Worm (Caenorhabditis elegans) whole organism, young adult: ENCODE measurements around the gene K04G11.3.

ENCODE experiments used
- C17E4.6 ChIP-seq: fragments of 200-800 bp; sonication (Bioruptor generic); IDR thresholded peaks from 2 replicates; pipeline ENCODE4 v1.3.6; 2022; ENCODE audit warnings: missing genetic modification reagents, missing genetic modification characterization, missing compliant biosample characterization
- F39B2.1 ChIP-seq: fragments of 200-800 bp; sonication (Bioruptor generic); IDR thresholded peaks from 2 replicates; pipeline ENCODE4 v1.3.6; 2022; ENCODE audit warnings: missing genetic modification reagents, missing genetic modification characterization, missing compliant biosample characterization
- ama-1 ChIP-seq, 3 experiments: fragments of 150-350 bp in 1 of 3; sonication (generic microtip) in 2 of 3; optimal IDR thresholded peaks; 2 replicates each; lab custom pipeline; 2014 to 2018; ENCODE audit warnings: missing biosample characterization in 2 of 3, missing genetic modification characterization in 2 of 3, missing genetic modification reagents in 2 of 3
- bed-1 ChIP-seq: fragments of 200-800 bp; sonication (Bioruptor generic); IDR thresholded peaks from 2 replicates; pipeline ENCODE4 v1.3.6; 2022; ENCODE audit warnings: missing genetic modification reagents, missing genetic modification characterization, missing compliant biosample characterization
- efl-1 ChIP-seq: fragments of 150-350 bp; optimal IDR thresholded peaks from 2 replicates; lab custom pipeline; 2014; ENCODE audit warnings: missing biosample characterization, missing genetic modification reagents, missing genetic modification characterization
- hrde-1 ChIP-seq: sonication (generic microtip); optimal IDR thresholded peaks from 2 replicates; lab custom pipeline; 2016; ENCODE audit warnings: missing genetic modification characterization, mild to moderate bottlenecking, missing compliant biosample characterization, moderate library complexity, missing genotype, missing genetic modification reagents, borderline replicate concordance
- lin-40 ChIP-seq: sonication (generic microtip); optimal IDR thresholded peaks from 2 replicates; lab custom pipeline; 2016; ENCODE audit warnings: missing genetic modification characterization, mild to moderate bottlenecking, missing compliant biosample characterization, missing genotype, missing genetic modification reagents
- rec-8 ChIP-seq, 2 experiments: sonication (generic microtip); optimal IDR thresholded peaks; 2 replicates each; lab custom pipeline; 2016; ENCODE audit warnings: mild to moderate bottlenecking in 2 of 2, missing genetic modification characterization in 2 of 2, missing genetic modification reagents in 2 of 2, missing genotype in 2 of 2, missing biosample characterization in 1 of 2, missing compliant biosample characterization in 1 of 2, moderate library complexity in 1 of 2
- snpc-4 ChIP-seq, 5 experiments: fragments of 150-350 bp in 1 of 5; sonication (generic microtip) in 4 of 5; optimal IDR thresholded peaks; 2 replicates each; lab custom pipeline; 2014 to 2018; ENCODE audit warnings: missing genetic modification characterization in 5 of 5, missing biosample characterization in 3 of 5, antibody characterized with exemption in 2 of 5, mild to moderate bottlenecking in 2 of 5, missing compliant biosample characterization in 2 of 5, missing genotype in 2 of 5, moderate library complexity in 2 of 5, missing genetic modification reagents in 1 of 5
- unc-130 ChIP-seq: sonication (generic microtip); optimal IDR thresholded peaks from 2 replicates; lab custom pipeline; 2016; ENCODE audit warnings: missing genetic modification reagents, missing genetic modification characterization, missing compliant biosample characterization
- unc-62 ChIP-seq: fragments of 150-350 bp; optimal IDR thresholded peaks from 2 replicates; lab custom pipeline; 2014; ENCODE audit warnings: missing biosample characterization, missing genetic modification reagents, missing genetic modification characterization

- TF ChIP-seq unc-130 (GFP tag; lab: Kevin White, UChicago), result no peak
- TF ChIP-seq ama-1 (optimal IDR thresholded peaks at IDR 0.05; lab: Kevin White, UChicago), result no peak
- TF ChIP-seq ama-1 (GFP tag; optimal IDR thresholded peaks at IDR 0.05; lab: Kevin White, UChicago), result no peak
- TF ChIP-seq bed-1 (GFP tag; lab: Robert Waterston, UW), result no peak
- no peak for TF ChIP-seq hrde-1 (tag; lab: Kevin White, UChicago)
- no peak for TF ChIP-seq F39B2.1 (GFP tag; lab: Robert Waterston, UW)
- no peak for TF ChIP-seq C17E4.6 (GFP tag; lab: Robert Waterston, UW)
- no peak for TF ChIP-seq snpc-4 (GFP tag; optimal IDR thresholded peaks at IDR 0.05; lab: Kevin White, UChicago)
- no peak for TF ChIP-seq snpc-4 (tag; optimal IDR thresholded peaks at IDR 0.05; lab: Kevin White, UChicago)
- TF ChIP-seq efl-1 (GFP tag; lab: Kevin White, UChicago), result no peak
- no peak for TF ChIP-seq rec-8 (tag; optimal IDR thresholded peaks at IDR 0.05; lab: Kevin White, UChicago)
- TF ChIP-seq lin-40 (tag; lab: Kevin White, UChicago), result no peak
- TF ChIP-seq unc-62 (GFP tag; lab: Kevin White, UChicago), result no peak
These were observed 12.3 kb downstream of the K04G11.3 start, which contains the start of gene K04G11.1 for ce11 chrX:14335220-14335619.
